Fruit fly (Drosophila melanogaster) Kc167 (cell line): ENCODE data around the gene CG4911.

Source experiments
- Myc ChIP-seq: fragments of >200 bp; optimal IDR thresholded peaks from 2 replicates; lab custom pipeline; 2017; ENCODE audit warnings: missing external identifiers
- Sin3A ChIP-seq: fragments of >200 bp; optimal IDR thresholded peaks from 2 replicates; lab custom pipeline; 2018; ENCODE audit warnings: missing external identifiers
- h ChIP-seq: fragments of >200 bp; optimal IDR thresholded peaks from 3 replicates; lab custom pipeline; 2018; ENCODE audit warnings: missing external identifiers
- insv ChIP-seq: fragments of >200 bp; optimal IDR thresholded peaks from 3 replicates; lab custom pipeline; 2018; ENCODE audit warnings: missing external identifiers
- psq ChIP-seq: fragments of >200 bp; optimal IDR thresholded peaks from 2 replicates; lab custom pipeline; 2017; ENCODE audit warnings: missing external identifiers
- ttk ChIP-seq: sonication (Bioruptor generic); optimal IDR thresholded peaks from 2 replicates; lab custom pipeline; 2017; ENCODE audit warnings: missing external identifiers

Gene CG4911

dm6 chr3L:9054822-9055407 lies 17.6 kb downstream of the CG4911 start:
- TF ChIP-seq Myc (lab: Kevin White, UChicago) (no peak), h (lab: Kevin White, UChicago) (no peak), Sin3A (lab: Kevin White, UChicago) (no peak), ttk (lab: Kevin White, UChicago) (no peak), insv (no peak), psq (no peak)

- no peak for TF ChIP-seq Myc (lab: Kevin White, UChicago)
- TF ChIP-seq insv: no peak
- no peak for TF ChIP-seq psq
- no peak for TF ChIP-seq h (lab: Kevin White, UChicago)
- no peak for TF ChIP-seq ttk (lab: Kevin White, UChicago)
- TF ChIP-seq Sin3A (lab: Kevin White, UChicago): no peak
Measured at dm6 chr3L:9054239-9054638, 18.3 kb downstream of the CG4911 start.

dm6 chr3L:9052798-9053541 lies 19.6 kb downstream of the CG4911 start:
- TF ChIP-seq insv (no peak), Myc (lab: Kevin White, UChicago) (no peak), Sin3A (lab: Kevin White, UChicago) (no peak), psq (no peak), h (lab: Kevin White, UChicago) (no peak)

- TF ChIP-seq h (lab: Kevin White, UChicago) (no peak), Myc (lab: Kevin White, UChicago) (no peak), Sin3A (lab: Kevin White, UChicago) (no peak), ttk (lab: Kevin White, UChicago) (no peak), insv (no peak), psq (no peak)
Measured at dm6 chr3L:9051830-9052259, 20.7 kb downstream of the CG4911 start.

- TF ChIP-seq insv (no peak), psq (no peak)
Measured at dm6 chr3L:9050447-9051069, 22.0 kb downstream of the CG4911 start.

- TF ChIP-seq Myc (lab: Kevin White, UChicago) (no peak), psq (no peak), ttk (lab: Kevin White, UChicago) (no peak), Sin3A (lab: Kevin White, UChicago) (no peak), insv (no peak), h (lab: Kevin White, UChicago) (no peak)
Measured at dm6 chr3L:9047062-9047461, 25.5 kb downstream of the CG4911 start, which contains the start of gene Argk2. TSS of gene Argk2 (plus strand) at chr3L:9047439.

- TF ChIP-seq insv (no peak), h (lab: Kevin White, UChicago) (no peak), Sin3A (lab: Kevin White, UChicago) (no peak), psq (no peak), ttk (lab: Kevin White, UChicago) (no peak), Myc (lab: Kevin White, UChicago) (no peak)
Measured at dm6 chr3L:9046274-9046673, 26.3 kb downstream of the CG4911 start.

- TF ChIP-seq insv: no peak
- no peak for TF ChIP-seq psq
- TF ChIP-seq Sin3A (lab: Kevin White, UChicago): no peak
- TF ChIP-seq Myc (lab: Kevin White, UChicago): no peak
- no peak for TF ChIP-seq h (lab: Kevin White, UChicago)
- no peak for TF ChIP-seq ttk (lab: Kevin White, UChicago)
Measured at dm6 chr3L:9045318-9045717, 27.2 kb downstream of the CG4911 start.

dm6 chr3L:9044896-9045295 lies 27.6 kb downstream of the CG4911 start:
- no peak for TF ChIP-seq Myc (lab: Kevin White, UChicago)
- TF ChIP-seq h (lab: Kevin White, UChicago): no peak
- no peak for TF ChIP-seq psq
- TF ChIP-seq Sin3A (lab: Kevin White, UChicago): no peak
- TF ChIP-seq insv: no peak
- TF ChIP-seq ttk (lab: Kevin White, UChicago): no peak

- TF ChIP-seq insv: no peak
- no peak for TF ChIP-seq Myc (lab: Kevin White, UChicago)
- no peak for TF ChIP-seq psq
- no peak for TF ChIP-seq Sin3A (lab: Kevin White, UChicago)
- no peak for TF ChIP-seq h (lab: Kevin White, UChicago)
- TF ChIP-seq ttk (lab: Kevin White, UChicago): no peak
Measured at dm6 chr3L:9043648-9044047, 28.9 kb downstream of the CG4911 start.

dm6 chr3L:9042200-9042988 lies 30.1 kb downstream of the CG4911 start:
- no peak for TF ChIP-seq ttk (lab: Kevin White, UChicago)
- TF ChIP-seq h (lab: Kevin White, UChicago): no peak
- TF ChIP-seq psq: no peak
- no peak for TF ChIP-seq Sin3A (lab: Kevin White, UChicago)
- no peak for TF ChIP-seq insv
- no peak for TF ChIP-seq Myc (lab: Kevin White, UChicago)
